Fruit fly (Drosophila melanogaster) S2 (cell line): ENCODE results near the gene sbr.

ENCODE experiments used
- CG8478 ChIP-seq: fragments of >200 bp; optimal IDR thresholded peaks from 2 replicates; lab custom pipeline; 2018
- CTCF ChIP-seq, 2 experiments: fragments of >200 bp; optimal IDR thresholded peaks; 2 replicates each; lab custom pipeline; 2018

dm6 chrX:10835631-10836030, 11.3 kb downstream of the sbr start:
- TF ChIP-seq CTCF (optimal IDR thresholded peaks at IDR 0.05; lab: Kevin White, UChicago) (no peak), CG8478 (lab: Kevin White, UChicago) (no peak)
